Worm (Caenorhabditis elegans): ENCODE results near the gene C14A6.12.

ce11 chrV:18164758-18165157 is 2.3 kb upstream of the C14A6.12 start, which contains the start of gene C14A6.5:
- no peak for TF ChIP-seq dao-5 (tag; optimal IDR thresholded peaks at IDR 0.05)
- TF ChIP-seq him-1 (tag; optimal IDR thresholded peaks at IDR 0.05), result no peak
- TF ChIP-seq W03F9.2 (tag; optimal IDR thresholded peaks at IDR 0.05), result no peak
